Fruit fly (Drosophila melanogaster): ENCODE results near the gene CG8620.

DNA sequence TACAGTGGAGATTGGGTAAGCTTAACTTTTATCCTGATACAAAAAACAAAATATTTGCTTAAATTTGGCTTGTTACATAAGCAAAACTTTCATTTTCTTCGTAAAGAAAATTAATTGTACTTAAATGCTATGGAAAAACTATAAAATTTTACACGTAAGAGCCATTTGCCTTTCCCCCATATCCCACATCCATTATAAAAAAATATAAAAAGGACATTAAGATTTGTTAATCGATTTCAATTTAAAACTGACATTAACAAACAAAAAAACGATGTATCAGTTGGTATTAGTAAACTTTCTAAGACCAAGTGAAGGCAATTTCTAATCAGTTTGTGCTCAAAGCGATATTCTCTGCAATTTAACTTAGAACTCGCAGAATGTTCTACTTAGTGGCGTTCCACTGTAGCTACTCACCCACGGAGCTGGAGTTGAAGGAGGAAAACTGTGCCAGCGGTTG, 2.3 kb upstream of the CG8620 start:
- TF ChIP-seq CG8478 (optimal IDR thresholded peaks at IDR 0.05), result no peak
- TF ChIP-seq CTCF (optimal IDR thresholded peaks at IDR 0.05), result no peak
